Worm (Caenorhabditis elegans) whole organism, L1 larva: ENCODE measurements around the gene pqn-54.

Source experiments
- C04F5.9 ChIP-seq: sonication (generic microtip); optimal IDR thresholded peaks from 2 replicates; lab custom pipeline; 2016; ENCODE audit warnings: missing genetic modification characterization, missing compliant biosample characterization
- C16A3.4 ChIP-seq: fragments of 150-350 bp; optimal IDR thresholded peaks from 2 replicates; lab custom pipeline; 2014; ENCODE audit warnings: missing biosample characterization, missing genetic modification characterization
- Y116A8C.19 ChIP-seq: sonication (generic microtip); optimal IDR thresholded peaks from 2 replicates; lab custom pipeline; 2016; ENCODE audit warnings: missing compliant biosample characterization, missing genetic modification characterization, borderline replicate concordance
- aha-1 ChIP-seq: fragments of 150-350 bp; optimal IDR thresholded peaks from 2 replicates; lab custom pipeline; 2014; ENCODE audit warnings: missing biosample characterization, missing genetic modification characterization
- alr-1 ChIP-seq: fragments of 200-800 bp; sonication (Bioruptor generic); optimal IDR thresholded peaks from 2 replicates; lab custom pipeline; 2018; ENCODE audit warnings: borderline replicate concordance, mild to moderate bottlenecking, missing genetic modification characterization, missing compliant biosample characterization
- ama-1 ChIP-seq: fragments of 150-350 bp; optimal IDR thresholded peaks from 2 replicates; lab custom pipeline; 2014
- blmp-1 ChIP-seq: fragments of 150-350 bp; optimal IDR thresholded peaks from 2 replicates; lab custom pipeline; 2014; ENCODE audit warnings: missing biosample characterization, missing genetic modification characterization
- ceh-82 ChIP-seq, 3 experiments: fragments of 150-350 bp in 1 of 3; sonication (generic microtip) in 2 of 3; optimal IDR thresholded peaks; 2 replicates each; lab custom pipeline; 2014 to 2017; ENCODE audit warnings: missing biosample characterization in 3 of 3, missing genetic modification characterization in 3 of 3
- ceh-88 ChIP-seq: fragments of 200-800 bp; sonication (Bioruptor generic); IDR thresholded peaks from 2 replicates; pipeline ENCODE4 v1.3.6; 2022; ENCODE audit warnings: missing genetic modification characterization, missing compliant biosample characterization
- ceh-90 ChIP-seq: sonication (generic microtip); optimal IDR thresholded peaks from 2 replicates; lab custom pipeline; 2016; ENCODE audit warnings: missing genetic modification characterization, missing compliant biosample characterization
- efl-1 ChIP-seq, 4 experiments: fragments of 150-350 bp; optimal IDR thresholded peaks in 3 of 4; peaks in 1 of 4; 1 replicate in 1 of 4; 2 replicates in 3 of 4; lab custom pipeline; 2014; ENCODE audit warnings: missing biosample characterization in 2 of 4, missing genetic modification characterization in 2 of 4, missing genetic modification reagents in 2 of 4
- fkh-10 ChIP-seq: sonication (generic microtip); optimal IDR thresholded peaks from 2 replicates; lab custom pipeline; 2017; ENCODE audit warnings: missing biosample characterization, missing genetic modification reagents, missing genetic modification characterization
- fkh-4 ChIP-seq: sonication (generic microtip); optimal IDR thresholded peaks from 2 replicates; lab custom pipeline; 2016; ENCODE audit warnings: missing compliant biosample characterization, missing genetic modification characterization, borderline replicate concordance
- fos-1 ChIP-seq: fragments of 150-350 bp; optimal IDR thresholded peaks from 2 replicates; lab custom pipeline; 2014; ENCODE audit warnings: missing biosample characterization, missing genetic modification characterization
- hpl-2 ChIP-seq: fragments of 150-350 bp; optimal IDR thresholded peaks from 2 replicates; lab custom pipeline; 2014; ENCODE audit warnings: missing biosample characterization, missing genetic modification reagents, missing genetic modification characterization
- irx-1 ChIP-seq: sonication (generic microtip); optimal IDR thresholded peaks from 2 replicates; lab custom pipeline; 2016; ENCODE audit warnings: missing genetic modification characterization, missing compliant biosample characterization
- isw-1 ChIP-seq: fragments of 200-800 bp; sonication (Bioruptor generic); IDR thresholded peaks from 2 replicates; pipeline ENCODE4 v1.3.6; 2022; ENCODE audit warnings: missing genetic modification characterization, missing compliant biosample characterization
- lin-13 ChIP-seq: fragments of 150-350 bp; optimal IDR thresholded peaks from 2 replicates; lab custom pipeline; 2014; ENCODE audit warnings: missing biosample characterization, missing genetic modification reagents, missing genetic modification characterization
- lin-15B ChIP-seq: fragments of 150-350 bp; sonication (generic microtip); optimal IDR thresholded peaks from 3 replicates; lab custom pipeline; 2014; ENCODE audit warnings: missing biosample characterization, missing genetic modification characterization
- lin-39 ChIP-seq: fragments of 150-350 bp; optimal IDR thresholded peaks from 2 replicates; lab custom pipeline; 2014; ENCODE audit warnings: missing biosample characterization, missing genetic modification reagents, missing genetic modification characterization
- lir-3 ChIP-seq: sonication (generic microtip); optimal IDR thresholded peaks from 2 replicates; lab custom pipeline; 2016; ENCODE audit warnings: mild to moderate bottlenecking, missing genetic modification characterization, moderate library complexity, missing compliant biosample characterization; ENCODE audit not compliant: poor library complexity
- lsy-2 ChIP-seq, 2 experiments: fragments of 150-350 bp; optimal IDR thresholded peaks; 2 replicates each; lab custom pipeline; 2014; ENCODE audit warnings: missing biosample characterization in 2 of 2, missing genetic modification characterization in 2 of 2
- mab-9 ChIP-seq: fragments of 200-800 bp; sonication (Bioruptor generic); IDR thresholded peaks from 2 replicates; pipeline ENCODE4 v1.3.6; 2022; ENCODE audit warnings: missing genetic modification reagents, missing genetic modification characterization, missing compliant biosample characterization
- mdl-1 ChIP-seq, 2 experiments: fragments of 150-350 bp; optimal IDR thresholded peaks; 2 replicates each; lab custom pipeline; 2014 to 2017; ENCODE audit warnings: missing biosample characterization in 2 of 2, missing genetic modification characterization in 2 of 2, inconsistent platforms in 1 of 2
- mef-2 ChIP-seq: fragments of 150-350 bp; optimal IDR thresholded peaks from 2 replicates; lab custom pipeline; 2014; ENCODE audit warnings: missing biosample characterization, missing genetic modification characterization
- mep-1 ChIP-seq: fragments of 150-350 bp; optimal IDR thresholded peaks from 2 replicates; lab custom pipeline; 2014; ENCODE audit warnings: missing biosample characterization, missing genetic modification characterization
- nhr-11 ChIP-seq: fragments of 150-350 bp; optimal IDR thresholded peaks from 2 replicates; lab custom pipeline; 2014; ENCODE audit warnings: missing biosample characterization, missing genetic modification characterization
- nhr-19 ChIP-seq: fragments of 200-800 bp; sonication (Bioruptor generic); conservative IDR thresholded peaks from 2 replicates; pipeline ENCODE4 v1.3.6; 2022; ENCODE audit warnings: missing genetic modification characterization, missing compliant biosample characterization
- nhr-20 ChIP-seq: sonication (generic microtip); optimal IDR thresholded peaks from 2 replicates; lab custom pipeline; 2016; ENCODE audit warnings: mild to moderate bottlenecking, missing genetic modification characterization, missing compliant biosample characterization
- nhr-28 ChIP-seq: fragments of 150-350 bp; optimal IDR thresholded peaks from 2 replicates; lab custom pipeline; 2014; ENCODE audit warnings: missing biosample characterization, missing genetic modification characterization
- nhr-47 ChIP-seq: sonication (generic microtip); optimal IDR thresholded peaks from 2 replicates; lab custom pipeline; 2016; ENCODE audit warnings: mild to moderate bottlenecking, missing genetic modification characterization, moderate library complexity, missing compliant biosample characterization
- nhr-90 ChIP-seq: sonication (generic microtip); optimal IDR thresholded peaks from 2 replicates; lab custom pipeline; 2016; ENCODE audit warnings: mild to moderate bottlenecking, missing genetic modification characterization, missing compliant biosample characterization; ENCODE audit not compliant: poor library complexity
- pax-3 ChIP-seq: fragments of 200-800 bp; sonication (Bioruptor generic); optimal IDR thresholded peaks from 2 replicates; lab custom pipeline; 2018; ENCODE audit warnings: mild to moderate bottlenecking, missing genetic modification characterization, moderate library complexity, missing compliant biosample characterization
- rnt-1 ChIP-seq: sonication (generic microtip); optimal IDR thresholded peaks from 2 replicates; lab custom pipeline; 2016; ENCODE audit warnings: mild to moderate bottlenecking, missing genetic modification characterization, moderate library complexity, missing compliant biosample characterization
- skn-1 ChIP-seq: fragments of 150-350 bp; optimal IDR thresholded peaks from 2 replicates; lab custom pipeline; 2014; ENCODE audit warnings: missing biosample characterization, missing genetic modification characterization
- snpc-4 ChIP-seq: fragments of 150-350 bp; optimal IDR thresholded peaks from 2 replicates; lab custom pipeline; 2014; ENCODE audit warnings: missing biosample characterization, missing genetic modification characterization
- sox-4 ChIP-seq: sonication (generic microtip); optimal IDR thresholded peaks from 2 replicates; lab custom pipeline; 2016; ENCODE audit warnings: missing genetic modification characterization, missing compliant biosample characterization
- sptf-1 ChIP-seq: fragments of 150-350 bp; optimal IDR thresholded peaks from 2 replicates; lab custom pipeline; 2014; ENCODE audit warnings: missing biosample characterization, missing genetic modification characterization
- sup-37 ChIP-seq: fragments of 200-800 bp; sonication (Bioruptor generic); optimal IDR thresholded peaks from 2 replicates; lab custom pipeline; 2018; ENCODE audit warnings: mild to moderate bottlenecking, missing genetic modification characterization, missing compliant biosample characterization
- unc-98 ChIP-seq: fragments of 200-800 bp; sonication (Bioruptor generic); IDR thresholded peaks from 2 replicates; pipeline ENCODE4 v1.3.6; 2022; ENCODE audit warnings: missing genetic modification characterization, missing compliant biosample characterization
- zag-1 ChIP-seq: fragments of 150-350 bp; optimal IDR thresholded peaks from 2 replicates; lab custom pipeline; 2014; ENCODE audit warnings: missing biosample characterization, missing genetic modification characterization
- zip-4 ChIP-seq: fragments of 200-800 bp; sonication (Bioruptor generic); optimal IDR thresholded peaks from 2 replicates; lab custom pipeline; 2018; ENCODE audit warnings: mild to moderate bottlenecking, missing genetic modification characterization, moderate library complexity, missing compliant biosample characterization

pqn-54 gene

ce11 chrV:1438832-1439231 lies 26.0 kb upstream of the pqn-54 start, which contains the start of gene R09B5.11 (continued):
- TF ChIP-seq alr-1 (tag; lab: Kevin White, UChicago) = no peak
- no peak for TF ChIP-seq pax-3 (tag; lab: Kevin White, UChicago)
- TF ChIP-seq aha-1 (tag; lab: Kevin White, UChicago) = no peak
- TF ChIP-seq mef-2 (tag; lab: Kevin White, UChicago) = no peak
- no peak for TF ChIP-seq skn-1 (tag; lab: Kevin White, UChicago)
- TF ChIP-seq mdl-1 (tag; optimal IDR thresholded peaks at IDR 0.05; lab: Kevin White, UChicago) = no peak
- no peak for TF ChIP-seq nhr-47 (tag; lab: Kevin White, UChicago)
- TF ChIP-seq zag-1 = no peak
- peak; percentile 44 for TF ChIP-seq nhr-19 (GFP tag; lab: Robert Waterston, UW)
- TF ChIP-seq efl-1 (optimal IDR thresholded peaks at IDR 0.05; lab: Kevin White, UChicago) = no peak
- TF ChIP-seq efl-1 (GFP tag; optimal IDR thresholded peaks at IDR 0.05 in 1 of 2; lab: Kevin White, UChicago) = peak in 1 of 2 experiments; percentile 58
- TF ChIP-seq unc-98 = no peak
- TF ChIP-seq ceh-82 (tag; optimal IDR thresholded peaks at IDR 0.05; lab: Kevin White, UChicago) = no peak
- TF ChIP-seq fos-1 (tag; lab: Kevin White, UChicago) = no peak
- no peak for TF ChIP-seq fkh-10 (GFP tag; lab: Kevin White, UChicago)
- TF ChIP-seq lin-13 (GFP tag; lab: Kevin White, UChicago) = no peak
- no peak for TF ChIP-seq sup-37
- no peak for TF ChIP-seq sptf-1 (tag; lab: Kevin White, UChicago)
- no peak for TF ChIP-seq ceh-88 (GFP tag; lab: Robert Waterston, UW)
- TF ChIP-seq Y116A8C.19 (tag; lab: Kevin White, UChicago) = no peak
- no peak for TF ChIP-seq lin-39 (tag; lab: Kevin White, UChicago)
- TF ChIP-seq zip-4 (GFP tag; lab: Kevin White, UChicago) = no peak
- TF ChIP-seq isw-1 (GFP tag; lab: Robert Waterston, UW) = no peak
- TF ChIP-seq hpl-2 (GFP tag; lab: Kevin White, UChicago) = no peak
- TF ChIP-seq nhr-90 (tag; lab: Kevin White, UChicago) = peak; percentile 42
- TF ChIP-seq rnt-1 = no peak
- peak; percentile 7 for TF ChIP-seq blmp-1 (tag; lab: Kevin White, UChicago)
- no peak for TF ChIP-seq lin-15B
- no peak for TF ChIP-seq irx-1 (tag; lab: Kevin White, UChicago)
- TF ChIP-seq ceh-90 (tag; lab: Kevin White, UChicago) = no peak
- TF ChIP-seq nhr-11 (tag; lab: Kevin White, UChicago) = no peak

- TF ChIP-seq isw-1 (GFP tag; lab: Robert Waterston, UW) = no peak
- TF ChIP-seq snpc-4 (tag; lab: Kevin White, UChicago) = no peak
- TF ChIP-seq lsy-2 (tag; optimal IDR thresholded peaks at IDR 0.05; lab: Kevin White, UChicago) = no peak
- TF ChIP-seq nhr-28 (tag; lab: Kevin White, UChicago) = no peak
- no peak for TF ChIP-seq mep-1 (tag; lab: Kevin White, UChicago)
- TF ChIP-seq mab-9 (GFP tag; lab: Robert Waterston, UW) = no peak
- TF ChIP-seq mef-2 (tag; lab: Kevin White, UChicago) = no peak
- no peak for TF ChIP-seq nhr-20 (tag; lab: Kevin White, UChicago)
- no peak for TF ChIP-seq fkh-4
- TF ChIP-seq lin-15B = no peak
- no peak for TF ChIP-seq ama-1 (lab: Kevin White, UChicago)
- TF ChIP-seq mdl-1 (tag; optimal IDR thresholded peaks at IDR 0.05; lab: Kevin White, UChicago) = no peak
- no peak for TF ChIP-seq Y116A8C.19 (tag; lab: Kevin White, UChicago)
- TF ChIP-seq C16A3.4 (tag; lab: Kevin White, UChicago) = no peak
- no peak for TF ChIP-seq fkh-10 (GFP tag; lab: Kevin White, UChicago)
- TF ChIP-seq lir-3 = no peak
- TF ChIP-seq sox-4 (tag; lab: Kevin White, UChicago) = no peak
- no peak for TF ChIP-seq C04F5.9 (tag; lab: Kevin White, UChicago)
These were observed 22.7 kb upstream of the pqn-54 start, which contains the start of gene cnc-11 for ce11 chrV:1442042-1442441. cnc-11 (plus strand) TSS chrV:1442342.
